Fruit fly (Drosophila melanogaster): ENCODE measurements around the gene Tim9a.

The Tim9a gene

dm6 chrX:13371704-13372049 is 13.3 kb upstream of the Tim9a start:
- TF ChIP-seq CG12768 (GFP tag; optimal IDR thresholded peaks at IDR 0.05) (no peak), CG5204 (GFP tag; optimal IDR thresholded peaks at IDR 0.05) (no peak), ovo (GFP tag; optimal IDR thresholded peaks at IDR 0.05) (peak; percentile 65)

DNA sequence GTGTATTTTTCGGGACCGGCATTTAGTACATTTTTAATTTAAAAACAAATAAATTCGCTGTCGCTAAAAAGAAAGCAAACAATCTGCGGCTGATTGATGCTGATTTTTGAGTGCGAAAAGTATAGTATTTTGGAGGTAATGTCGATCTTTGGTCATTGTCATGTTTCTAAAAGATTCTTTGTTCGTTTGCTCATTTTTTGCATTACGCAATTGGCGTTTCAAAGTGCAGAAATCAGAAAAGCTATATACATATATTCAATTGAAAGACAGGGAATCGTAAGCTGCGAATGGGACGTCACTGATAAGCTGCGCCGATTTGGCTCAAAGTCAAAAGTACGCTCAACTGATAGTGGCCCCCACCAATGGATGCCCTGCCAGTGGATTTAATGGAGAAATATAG is 12.5 kb upstream of the Tim9a start:
- TF ChIP-seq Mnt (GFP tag; optimal IDR thresholded peaks at IDR 0.05) = no peak
- no peak for TF ChIP-seq Hr96 (GFP tag; optimal IDR thresholded peaks at IDR 0.05)
- no peak for TF ChIP-seq toe (GFP tag; optimal IDR thresholded peaks at IDR 0.05)
- TF ChIP-seq bab1 (GFP tag; optimal IDR thresholded peaks at IDR 0.05) = no peak
- TF ChIP-seq Crg-1 (GFP tag; optimal IDR thresholded peaks at IDR 0.05) = no peak
- no peak for TF ChIP-seq pad (GFP tag; optimal IDR thresholded peaks at IDR 0.05)
- no peak for TF ChIP-seq CG11617 (GFP tag; optimal IDR thresholded peaks at IDR 0.05)
- TF ChIP-seq CG33017 (tag; optimal IDR thresholded peaks at IDR 0.05) = no peak
- no peak for TF ChIP-seq CG7045 (GFP tag; optimal IDR thresholded peaks at IDR 0.05)
- TF ChIP-seq ovo (GFP tag; optimal IDR thresholded peaks at IDR 0.05) = no peak

DNA sequence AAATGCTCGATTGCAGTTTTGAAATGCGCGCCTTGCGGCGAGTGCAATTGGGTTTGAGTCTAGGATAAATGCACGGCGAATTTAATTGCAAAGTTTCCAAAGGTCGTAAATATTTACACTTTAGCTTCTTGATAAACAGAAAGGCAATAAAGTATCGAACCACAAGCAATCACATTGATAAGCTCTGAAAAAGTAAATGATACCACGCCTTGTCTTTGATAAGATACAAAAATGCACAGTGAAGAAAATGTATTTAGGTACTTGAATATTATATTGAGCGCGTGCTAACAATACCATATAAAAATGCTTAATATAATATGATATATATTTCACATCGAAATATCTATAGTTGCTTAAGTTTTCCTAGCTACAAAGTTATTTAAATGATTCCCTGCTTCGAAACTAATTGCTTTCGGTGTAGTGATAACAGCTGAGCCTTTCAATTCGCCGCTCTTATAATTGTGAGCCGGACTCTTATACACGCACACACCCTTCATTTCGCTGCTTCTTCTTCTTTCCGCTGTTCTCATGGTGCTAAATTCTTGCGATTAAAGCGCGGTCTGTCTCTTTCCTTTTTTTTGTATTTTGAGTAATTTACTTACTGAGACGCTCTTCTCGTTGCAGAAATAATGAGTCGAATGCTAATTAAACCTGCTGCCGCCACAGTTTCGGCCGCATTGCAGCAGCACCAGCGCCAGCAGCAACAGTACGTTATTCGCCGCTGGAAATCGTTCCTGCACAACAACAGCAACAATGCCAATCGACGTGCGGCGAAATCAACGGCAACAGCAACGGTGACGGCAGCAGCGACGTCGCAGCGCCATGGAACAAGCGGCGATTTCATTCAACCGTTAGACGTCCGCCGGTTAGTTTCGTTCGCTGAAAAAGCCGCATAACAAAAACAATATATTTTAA is 11.5 kb upstream of the Tim9a start:
- peak; percentile 80 for TF ChIP-seq CG33017 (tag; optimal IDR thresholded peaks at IDR 0.05)
- no peak for TF ChIP-seq cnc (optimal IDR thresholded peaks at IDR 0.05)
- no peak for TF ChIP-seq pad (GFP tag; optimal IDR thresholded peaks at IDR 0.05)
- peak; percentile 75 for TF ChIP-seq tj (GFP tag; optimal IDR thresholded peaks at IDR 0.05)
- TF ChIP-seq Hr96 (GFP tag; optimal IDR thresholded peaks at IDR 0.05) = no peak
- TF ChIP-seq cic (GFP tag; optimal IDR thresholded peaks at IDR 0.05) = peak; percentile 12
- no peak for TF ChIP-seq Clk (GFP tag; optimal IDR thresholded peaks at IDR 0.05)
- peak; percentile 95 for TF ChIP-seq CG7101 (tag; optimal IDR thresholded peaks at IDR 0.05)
- peak; percentile 79 for TF ChIP-seq Mnt (GFP tag; optimal IDR thresholded peaks at IDR 0.05)
- TF ChIP-seq CG12768 (GFP tag; optimal IDR thresholded peaks at IDR 0.05) = peak; percentile 77
- peak; percentile 46 for TF ChIP-seq kay (GFP tag; ENCODE audit: borderline replicate concordance)
- TF ChIP-seq CG11617 (GFP tag; optimal IDR thresholded peaks at IDR 0.05) = peak; percentile 83
- TF ChIP-seq ovo (GFP tag; optimal IDR thresholded peaks at IDR 0.05) = peak; percentile 89
- TF ChIP-seq Crg-1 (GFP tag; optimal IDR thresholded peaks at IDR 0.05) = peak; percentile 80
- TF ChIP-seq CG7045 (GFP tag; optimal IDR thresholded peaks at IDR 0.05) = peak; percentile 74
- TF ChIP-seq CG14711 (tag; optimal IDR thresholded peaks at IDR 0.05) = peak; percentile 87
- peak; percentile 36 for TF ChIP-seq toe (GFP tag; optimal IDR thresholded peaks at IDR 0.05)
- peak; percentile 53 for TF ChIP-seq bab1 (GFP tag; optimal IDR thresholded peaks at IDR 0.05)
- TF ChIP-seq CG5204 (GFP tag; optimal IDR thresholded peaks at IDR 0.05) = peak; percentile 53
- TF ChIP-seq CG1620 (GFP tag; optimal IDR thresholded peaks at IDR 0.05) = peak; percentile 42

- TF ChIP-seq CG12768 (GFP tag; optimal IDR thresholded peaks at IDR 0.05) (peak; percentile 29), CG1620 (GFP tag; optimal IDR thresholded peaks at IDR 0.05) (no peak), bab1 (GFP tag; optimal IDR thresholded peaks at IDR 0.05) (no peak), pad (GFP tag; optimal IDR thresholded peaks at IDR 0.05) (peak; percentile 94), CG11617 (GFP tag; optimal IDR thresholded peaks at IDR 0.05) (no peak)
Observed at dm6 chrX:13374154-13374536, 10.9 kb upstream of the Tim9a start.

DNA sequence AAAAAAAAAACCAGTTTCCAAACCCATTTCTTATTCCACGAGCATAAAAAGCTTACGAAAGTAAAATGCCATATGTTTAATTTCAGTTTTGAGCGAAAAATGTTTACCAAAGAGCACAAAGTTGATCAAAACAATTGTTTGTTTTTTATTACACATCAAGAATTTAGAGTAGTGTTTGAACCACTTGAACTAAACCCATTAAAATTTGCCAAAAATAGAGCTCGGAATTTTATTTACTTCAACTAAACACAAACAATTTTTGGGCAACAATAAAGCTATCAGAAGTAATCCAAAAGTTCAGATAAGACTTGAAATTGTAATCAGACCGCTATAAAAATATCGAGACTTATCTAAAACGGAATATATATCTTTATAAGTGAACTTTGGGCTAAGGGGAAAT is 10.0 kb upstream of the Tim9a start:
- TF ChIP-seq Mnt (GFP tag; optimal IDR thresholded peaks at IDR 0.05) = no peak
- TF ChIP-seq Crg-1 (GFP tag; optimal IDR thresholded peaks at IDR 0.05) = no peak
- TF ChIP-seq kay (GFP tag; ENCODE audit: borderline replicate concordance) = peak; percentile 65
- TF ChIP-seq ovo (GFP tag; optimal IDR thresholded peaks at IDR 0.05) = no peak
- no peak for TF ChIP-seq tj (GFP tag; optimal IDR thresholded peaks at IDR 0.05)

DNA sequence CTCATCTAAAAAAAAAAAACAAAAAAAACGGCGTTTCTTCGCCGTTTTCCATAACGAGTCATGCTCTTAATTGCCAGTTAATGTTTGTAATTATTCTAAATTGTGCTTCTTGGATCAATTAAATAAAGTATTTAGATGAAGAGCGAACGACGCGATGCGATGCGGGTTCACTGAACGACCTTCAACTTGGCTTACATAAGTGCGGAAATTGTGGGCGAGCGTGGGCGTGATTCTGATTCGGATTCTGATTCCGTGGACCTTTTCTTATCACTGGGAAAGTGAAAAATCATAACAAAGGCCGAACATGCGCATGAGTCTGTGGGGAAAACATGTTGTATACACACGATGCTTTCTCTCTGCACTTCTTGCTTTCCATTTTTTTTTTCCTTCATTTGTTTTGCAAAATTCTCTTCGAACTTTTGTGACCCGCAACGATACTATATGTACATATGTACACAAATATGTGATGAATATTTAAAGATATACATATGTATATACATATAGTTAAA is 9.5 kb upstream of the Tim9a start:
- no peak for TF ChIP-seq CG11617 (GFP tag; optimal IDR thresholded peaks at IDR 0.05)
- no peak for TF ChIP-seq toe (GFP tag; optimal IDR thresholded peaks at IDR 0.05)
- no peak for TF ChIP-seq CG5204 (GFP tag; optimal IDR thresholded peaks at IDR 0.05)
- no peak for TF ChIP-seq kay (GFP tag; ENCODE audit: borderline replicate concordance)
- no peak for TF ChIP-seq tj (GFP tag; optimal IDR thresholded peaks at IDR 0.05)
- no peak for TF ChIP-seq CG7045 (GFP tag; optimal IDR thresholded peaks at IDR 0.05)
- no peak for TF ChIP-seq CG12768 (GFP tag; optimal IDR thresholded peaks at IDR 0.05)

- TF ChIP-seq CG11617 (GFP tag; optimal IDR thresholded peaks at IDR 0.05) (peak; percentile 89), CG33017 (tag; optimal IDR thresholded peaks at IDR 0.05) (peak; percentile 85), Clk (GFP tag; optimal IDR thresholded peaks at IDR 0.05) (peak; percentile 28), bab1 (GFP tag; optimal IDR thresholded peaks at IDR 0.05) (peak; percentile 63), CG7101 (tag; optimal IDR thresholded peaks at IDR 0.05) (peak; percentile 92), pad (GFP tag; optimal IDR thresholded peaks at IDR 0.05) (peak; percentile 62), Crg-1 (GFP tag; optimal IDR thresholded peaks at IDR 0.05) (peak; percentile 33), CG5204 (GFP tag; optimal IDR thresholded peaks at IDR 0.05) (no peak), CG14711 (tag; optimal IDR thresholded peaks at IDR 0.05) (peak; percentile 79), tj (GFP tag; optimal IDR thresholded peaks at IDR 0.05) (peak; percentile 82), CG12768 (GFP tag; optimal IDR thresholded peaks at IDR 0.05) (peak; percentile 75), CG7045 (GFP tag; optimal IDR thresholded peaks at IDR 0.05) (peak; percentile 44), CG1620 (GFP tag; optimal IDR thresholded peaks at IDR 0.05) (peak; percentile 4), Hr96 (GFP tag; optimal IDR thresholded peaks at IDR 0.05) (no peak), kay (GFP tag; ENCODE audit: borderline replicate concordance) (peak; percentile 65), toe (GFP tag; optimal IDR thresholded peaks at IDR 0.05) (peak; percentile 13), cnc (optimal IDR thresholded peaks at IDR 0.05) (no peak), ovo (GFP tag; optimal IDR thresholded peaks at IDR 0.05) (peak; percentile 33), cic (GFP tag; optimal IDR thresholded peaks at IDR 0.05) (peak; percentile 49), Mnt (GFP tag; optimal IDR thresholded peaks at IDR 0.05) (peak; percentile 72)
Observed at dm6 chrX:13376520-13376919, 8.5 kb upstream of the Tim9a start.
